Fruit fly (Drosophila melanogaster) whole organism, pupa: ENCODE data around the gene CG42692.

Experiments
- CG12605 ChIP-seq: fragments of 200-800 bp; sonication (Bioruptor generic); IDR thresholded peaks from 2 replicates; pipeline ENCODE4 v1.3.6; 2022; ENCODE audit warnings: missing biosample characterization, missing genetic modification characterization
- CG34367 ChIP-seq: fragments of 200-800 bp; sonication (Bioruptor generic); optimal IDR thresholded peaks from 2 replicates; lab custom pipeline; 2018; ENCODE audit warnings: missing biosample characterization, mild to moderate bottlenecking, missing genetic modification characterization
- CG8159 ChIP-seq: fragments of 200-800 bp; sonication (Bioruptor generic); optimal IDR thresholded peaks from 3 replicates; lab custom pipeline; 2018; ENCODE audit warnings: missing biosample characterization, mild to moderate bottlenecking, missing genetic modification characterization, moderate library complexity
- CG9948 ChIP-seq: fragments of 200-800 bp; sonication (Bioruptor generic); optimal IDR thresholded peaks from 2 replicates; lab custom pipeline; 2018; ENCODE audit warnings: missing biosample characterization, mild to moderate bottlenecking, missing genetic modification characterization, moderate library complexity
- D1 ChIP-seq: fragments of 200-800 bp; sonication (Bioruptor generic); optimal IDR thresholded peaks from 2 replicates; lab custom pipeline; 2018; ENCODE audit warnings: missing biosample characterization, mild to moderate bottlenecking, missing genetic modification characterization, moderate library complexity
- Pif1A ChIP-seq: fragments of 200-800 bp; sonication (Bioruptor generic); optimal IDR thresholded peaks from 3 replicates; lab custom pipeline; 2016; ENCODE audit warnings: missing biosample characterization, missing genetic modification characterization
- Snoo ChIP-seq: fragments of 200-800 bp; sonication (Bioruptor generic); optimal IDR thresholded peaks from 3 replicates; lab custom pipeline; 2017; ENCODE audit warnings: missing biosample characterization, mild to moderate bottlenecking, missing genetic modification characterization, inconsistent platforms

DNA sequence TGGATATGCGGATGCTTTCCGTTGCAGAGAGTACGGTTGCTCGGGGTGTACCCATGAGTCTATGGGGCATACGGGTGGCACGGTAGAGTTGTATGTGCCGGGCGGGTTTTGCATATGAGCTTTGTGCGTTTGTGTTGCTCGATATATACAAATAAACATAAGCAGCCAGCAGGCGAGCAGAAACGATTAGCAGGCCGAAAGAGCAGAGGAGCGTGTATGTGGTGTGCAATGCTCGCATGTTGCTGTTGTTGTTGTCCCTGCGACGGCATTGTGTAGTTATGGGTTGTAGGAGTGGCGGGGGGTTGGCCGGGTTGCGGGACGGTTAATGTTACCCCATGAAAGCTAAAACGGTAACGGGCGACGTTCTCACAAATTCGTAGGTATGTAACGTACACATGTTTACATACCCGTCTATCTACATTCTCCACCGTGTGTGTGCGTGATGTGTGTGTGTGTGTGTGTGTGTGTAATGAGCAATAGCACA lies 13.8 kb downstream of the CG42692 start:
- TF ChIP-seq D1 (no peak), CG9948 (tag; lab: Kevin White, UChicago) (no peak), Snoo (tag; lab: Kevin White, UChicago) (no peak), Pif1A (peak; percentile 35), CG12605 (GFP tag; lab: Robert Waterston, UW) (no peak), CG8159 (tag; lab: Kevin White, UChicago) (no peak), CG34367 (no peak)
